Worm (Caenorhabditis elegans) whole organism, L2 larva: ENCODE data around the gene srz-101.
"Not testable (repeated sequence)": the region's sequence is repeated elsewhere in the genome, so short reads cannot be mapped to it uniquely, and the experiment has no call there.

Source experiments
- C34F6.9 ChIP-seq: fragments of 150-350 bp; optimal IDR thresholded peaks from 2 replicates; lab custom pipeline; 2014; ENCODE audit warnings: missing biosample characterization, missing genetic modification characterization
- F13H6.1 ChIP-seq: sonication (generic microtip); optimal IDR thresholded peaks from 2 replicates; lab custom pipeline; 2016; ENCODE audit warnings: missing genetic modification characterization, missing compliant biosample characterization
- R02D3.7 ChIP-seq: fragments of 150-350 bp; optimal IDR thresholded peaks from 2 replicates; lab custom pipeline; 2014; ENCODE audit warnings: missing biosample characterization, missing genetic modification characterization
- Y55F3AM.14 ChIP-seq: fragments of 200-800 bp; sonication (Bioruptor generic); optimal IDR thresholded peaks from 2 replicates; lab custom pipeline; 2018; ENCODE audit warnings: mild to moderate bottlenecking, missing genetic modification characterization, missing compliant biosample characterization
- aly-2 ChIP-seq: fragments of 150-350 bp; optimal IDR thresholded peaks from 2 replicates; lab custom pipeline; 2014; ENCODE audit warnings: missing biosample characterization, missing genetic modification characterization
- ceh-82 ChIP-seq: fragments of 150-350 bp; optimal IDR thresholded peaks from 2 replicates; lab custom pipeline; 2014; ENCODE audit warnings: missing biosample characterization, missing genetic modification characterization
- crh-2 ChIP-seq: sonication (generic microtip); optimal IDR thresholded peaks from 2 replicates; lab custom pipeline; 2017; ENCODE audit warnings: missing biosample characterization, missing genetic modification characterization
- dmd-4 ChIP-seq: sonication (generic microtip); optimal IDR thresholded peaks from 2 replicates; lab custom pipeline; 2017; ENCODE audit warnings: missing biosample characterization, missing genetic modification characterization
- elt-1 ChIP-seq: fragments of 150-350 bp; optimal IDR thresholded peaks from 2 replicates; lab custom pipeline; 2014; ENCODE audit warnings: missing biosample characterization, missing genetic modification characterization
- elt-3 ChIP-seq: sonication (generic microtip); optimal IDR thresholded peaks from 2 replicates; lab custom pipeline; 2017; ENCODE audit warnings: missing biosample characterization, missing genetic modification characterization
- fos-1 ChIP-seq: fragments of 150-350 bp; optimal IDR thresholded peaks from 2 replicates; lab custom pipeline; 2014; ENCODE audit warnings: missing biosample characterization, missing genetic modification characterization
- gmeb-1 ChIP-seq: fragments of 150-350 bp; optimal IDR thresholded peaks from 2 replicates; lab custom pipeline; 2014; ENCODE audit warnings: missing biosample characterization, missing genetic modification characterization
- lin-11 ChIP-seq: fragments of 150-350 bp; sonication (generic microtip); optimal IDR thresholded peaks from 2 replicates; lab custom pipeline; 2014; ENCODE audit warnings: missing biosample characterization, missing genetic modification characterization, inconsistent platforms, mixed read lengths
- lsy-2 ChIP-seq, 2 experiments: fragments of 150-350 bp in 1 of 2; sonication (generic microtip) in 1 of 2; optimal IDR thresholded peaks; 2 replicates each; lab custom pipeline; 2014 to 2017; ENCODE audit warnings: missing biosample characterization in 2 of 2, missing genetic modification characterization in 2 of 2
- mab-5 ChIP-seq: fragments of 150-350 bp; optimal IDR thresholded peaks from 2 replicates; lab custom pipeline; 2014; ENCODE audit warnings: missing biosample characterization, missing genetic modification characterization
- mbf-1 ChIP-seq: sonication (generic microtip); optimal IDR thresholded peaks from 2 replicates; lab custom pipeline; 2017; ENCODE audit warnings: missing biosample characterization, missing genetic modification characterization
- mdl-1 ChIP-seq, 2 experiments: fragments of 150-350 bp in 1 of 2; sonication (generic microtip) in 1 of 2; optimal IDR thresholded peaks; 2 replicates each; lab custom pipeline; 2017; ENCODE audit warnings: missing biosample characterization in 2 of 2, missing genetic modification characterization in 2 of 2
- nhr-10 ChIP-seq: sonication (generic microtip); optimal IDR thresholded peaks from 2 replicates; lab custom pipeline; 2017; ENCODE audit warnings: missing biosample characterization, missing genetic modification characterization
- nhr-11 ChIP-seq: fragments of 150-350 bp; optimal IDR thresholded peaks from 2 replicates; lab custom pipeline; 2014; ENCODE audit warnings: missing biosample characterization, missing genetic modification characterization
- nhr-21 ChIP-seq: fragments of 150-350 bp; optimal IDR thresholded peaks from 2 replicates; lab custom pipeline; 2014; ENCODE audit warnings: missing biosample characterization, missing genetic modification characterization
- nhr-23 ChIP-seq: fragments of 150-350 bp; optimal IDR thresholded peaks from 2 replicates; lab custom pipeline; 2014; ENCODE audit warnings: missing biosample characterization, missing genetic modification reagents, missing genetic modification characterization
- nhr-25 ChIP-seq: fragments of 150-350 bp; sonication (generic microtip); optimal IDR thresholded peaks from 3 replicates; lab custom pipeline; 2014; ENCODE audit warnings: missing biosample characterization, missing genetic modification characterization
- nhr-6 ChIP-seq: fragments of 150-350 bp; optimal IDR thresholded peaks from 2 replicates; lab custom pipeline; 2014; ENCODE audit warnings: missing biosample characterization, missing genetic modification characterization
- nhr-77 ChIP-seq: fragments of 150-350 bp; optimal IDR thresholded peaks from 2 replicates; lab custom pipeline; 2014; ENCODE audit warnings: missing biosample characterization, missing genetic modification characterization
- peb-1 ChIP-seq: fragments of 150-350 bp; optimal IDR thresholded peaks from 2 replicates; lab custom pipeline; 2014; ENCODE audit warnings: missing biosample characterization, missing genetic modification characterization
- skn-1 ChIP-seq: sonication (generic microtip); optimal IDR thresholded peaks from 2 replicates; lab custom pipeline; 2017; ENCODE audit warnings: missing biosample characterization, missing genetic modification characterization
- sma-3 ChIP-seq: sonication (generic microtip); optimal IDR thresholded peaks from 2 replicates; lab custom pipeline; 2016; ENCODE audit warnings: missing genetic modification reagents, missing genetic modification characterization, missing compliant biosample characterization
- sma-9 ChIP-seq, 2 experiments: fragments of 150-350 bp in 1 of 2; sonication (generic microtip) in 1 of 2; optimal IDR thresholded peaks; 2 replicates each; lab custom pipeline; 2014 to 2016; ENCODE audit warnings: missing genetic modification characterization in 2 of 2, mild to moderate bottlenecking in 1 of 2, missing biosample characterization in 1 of 2, missing compliant biosample characterization in 1 of 2, missing genetic modification reagents in 1 of 2, moderate library complexity in 1 of 2
- unc-39 ChIP-seq: fragments of 150-350 bp; optimal IDR thresholded peaks from 2 replicates; lab custom pipeline; 2014; ENCODE audit warnings: missing biosample characterization, missing genetic modification characterization
- unc-55 ChIP-seq: fragments of 150-350 bp; sonication (generic microtip); optimal IDR thresholded peaks from 3 replicates; lab custom pipeline; 2014; ENCODE audit warnings: missing biosample characterization, missing genetic modification reagents, missing genetic modification characterization
- zag-1 ChIP-seq: fragments of 150-350 bp; optimal IDR thresholded peaks from 2 replicates; lab custom pipeline; 2014; ENCODE audit warnings: missing biosample characterization, missing genetic modification characterization
- ztf-1 ChIP-seq: fragments of 200-800 bp; sonication (Bioruptor generic); conservative IDR thresholded peaks from 2 replicates; pipeline ENCODE4 v1.3.6; 2022; ENCODE audit warnings: missing genetic modification characterization, missing compliant biosample characterization
- ztf-4 ChIP-seq: fragments of 150-350 bp; optimal IDR thresholded peaks from 2 replicates; lab custom pipeline; 2014; ENCODE audit warnings: missing biosample characterization, missing genetic modification characterization

srz-101 gene

ce11 chrV:16648317-16649018, 46.2 kb upstream of the srz-101 start, which contains the start of gene W06G6.20:
W06G6.20 (minus strand) TSS chrV:16648367.
- TF ChIP-seq C34F6.9 (no peak), unc-39 (tag; lab: Kevin White, UChicago) (no peak), elt-3 (no peak), R02D3.7 (tag; lab: Kevin White, UChicago) (no peak), zag-1 (tag; lab: Kevin White, UChicago) (no peak), mdl-1 (tag; optimal IDR thresholded peaks at IDR 0.05; lab: Kevin White, UChicago) (no peak), ztf-4 (tag; lab: Kevin White, UChicago) (no peak), peb-1 (tag; lab: Kevin White, UChicago) (no peak), fos-1 (tag; lab: Kevin White, UChicago) (no peak), nhr-10 (tag; lab: Kevin White, UChicago) (no peak)

DNA sequence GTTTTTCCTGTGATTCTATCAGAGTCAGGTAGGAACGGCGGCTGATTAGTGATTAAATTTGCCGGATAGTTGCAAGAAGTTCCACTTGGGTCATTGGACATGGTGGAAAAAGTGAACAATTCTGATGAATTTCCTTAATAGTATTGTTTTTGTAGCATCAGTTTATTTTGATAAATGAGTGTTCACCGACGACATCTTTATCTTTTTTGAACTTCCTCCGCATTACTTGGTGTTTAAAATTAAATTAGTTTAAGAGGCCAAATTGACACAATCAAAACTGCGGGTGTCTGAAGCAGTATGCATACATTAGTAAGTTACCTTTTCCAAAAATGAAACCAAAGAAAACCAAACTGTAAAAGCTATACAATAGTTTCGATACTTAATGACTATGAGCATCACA, 45.4 kb upstream of the srz-101 start, which contains the start of gene W06G6.11:
W06G6.11 (minus strand) TSS at position 101 of the 400 bp plus-strand sequence.
- TF ChIP-seq mbf-1 (tag; lab: Kevin White, UChicago); gmeb-1 (tag; lab: Kevin White, UChicago); ztf-1: not testable (repeated sequence)

DNA sequence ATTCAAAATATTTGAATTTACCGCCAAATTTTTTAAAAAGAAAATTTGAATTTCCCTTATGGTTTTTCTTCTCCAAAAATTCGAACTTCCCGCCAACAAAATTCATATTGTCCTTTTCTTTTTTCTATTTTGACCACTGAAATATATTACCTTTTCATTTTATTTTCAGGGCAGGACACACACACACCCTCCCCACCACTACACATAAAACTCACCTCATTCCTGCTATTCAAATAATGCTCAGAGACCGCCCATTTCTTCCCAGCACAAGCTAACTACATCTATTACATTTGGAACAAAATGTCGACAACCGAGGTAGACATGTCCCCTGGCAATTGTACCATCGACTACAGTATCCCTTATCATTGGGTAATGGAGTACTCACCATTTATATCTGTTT, 40.4 kb upstream of the srz-101 start, which contains the start of gene W06G6.15:
W06G6.15 (plus strand) TSS at position 301 of the 400 bp plus-strand sequence.
- not testable (repeated sequence) for TF ChIP-seq nhr-23, nhr-21, peb-1 (tag; lab: Kevin White, UChicago)

DNA sequence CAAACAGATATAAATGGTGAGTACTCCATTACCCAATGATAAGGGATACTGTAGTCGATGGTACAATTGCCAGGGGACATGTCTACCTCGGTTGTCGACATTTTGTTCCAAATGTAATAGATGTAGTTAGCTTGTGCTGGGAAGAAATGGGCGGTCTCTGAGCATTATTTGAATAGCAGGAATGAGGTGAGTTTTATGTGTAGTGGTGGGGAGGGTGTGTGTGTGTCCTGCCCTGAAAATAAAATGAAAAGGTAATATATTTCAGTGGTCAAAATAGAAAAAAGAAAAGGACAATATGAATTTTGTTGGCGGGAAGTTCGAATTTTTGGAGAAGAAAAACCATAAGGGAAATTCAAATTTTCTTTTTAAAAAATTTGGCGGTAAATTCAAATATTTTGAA, 33.8 kb upstream of the srz-101 start, which contains the start of gene Y70C5B.2:
Y70C5B.2 (minus strand) TSS at position 101 of the 400 bp plus-strand sequence.
- TF ChIP-seq F13H6.1 (tag; lab: Kevin White, UChicago); dmd-4 (tag; lab: Kevin White, UChicago); lsy-2 (tag; optimal IDR thresholded peaks at IDR 0.05; lab: Kevin White, UChicago): not testable (repeated sequence)

ce11 chrV:16666647-16667046, 28.0 kb upstream of the srz-101 start, which contains the start of gene F14F8.14:
F14F8.14 (minus strand) TSS chrV:16666747.
- TF ChIP-seq nhr-21 (tag; lab: Kevin White, UChicago) (no peak), unc-39 (tag; lab: Kevin White, UChicago) (no peak), skn-1 (tag; lab: Kevin White, UChicago) (no peak), lsy-2 (tag; optimal IDR thresholded peaks at IDR 0.05; lab: Kevin White, UChicago) (no peak), nhr-11 (tag; lab: Kevin White, UChicago) (no peak), R02D3.7 (tag; lab: Kevin White, UChicago) (no peak), nhr-10 (tag; lab: Kevin White, UChicago) (no peak), nhr-77 (tag; lab: Kevin White, UChicago) (no peak), nhr-6 (tag; lab: Kevin White, UChicago) (no peak), F13H6.1 (tag; lab: Kevin White, UChicago) (no peak), nhr-25 (tag; lab: Kevin White, UChicago) (no peak)

DNA sequence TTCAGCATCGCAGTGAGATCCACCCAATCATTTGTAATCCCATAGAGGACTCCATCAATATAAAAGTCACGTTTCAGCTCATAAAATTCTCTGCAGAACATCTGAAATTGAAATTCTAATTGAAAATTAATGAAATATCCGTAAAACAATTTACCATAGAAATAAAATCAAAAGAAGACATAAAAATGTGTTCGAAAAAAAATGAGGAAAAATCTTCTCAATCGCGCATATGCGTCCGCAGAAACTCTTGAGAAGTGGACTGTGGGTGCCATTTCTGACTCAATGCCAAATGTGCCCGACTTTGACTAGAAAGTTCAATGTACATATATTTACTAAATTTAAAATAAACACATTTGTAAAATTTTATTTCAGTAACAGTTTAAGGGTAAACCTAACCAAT, 26.2 kb upstream of the srz-101 start, which contains the start of gene F14F8.9:
F14F8.9 (minus strand) TSS at position 101 of the 400 bp plus-strand sequence.
- TF ChIP-seq ztf-4 (tag; lab: Kevin White, UChicago): no peak
- TF ChIP-seq peb-1 (tag; lab: Kevin White, UChicago): no peak
- TF ChIP-seq ceh-82 (tag; lab: Kevin White, UChicago): no peak
- no peak for TF ChIP-seq Y55F3AM.14 (GFP tag; lab: Kevin White, UChicago)
- no peak for TF ChIP-seq sma-3 (GFP tag; lab: Kevin White, UChicago)
- no peak for TF ChIP-seq lin-11 (tag; lab: Kevin White, UChicago)
- TF ChIP-seq crh-2 (tag; lab: Kevin White, UChicago): no peak
- no peak for TF ChIP-seq R02D3.7 (tag; lab: Kevin White, UChicago)
- TF ChIP-seq unc-55 (GFP tag; lab: Kevin White, UChicago): no peak
- TF ChIP-seq mbf-1 (tag; lab: Kevin White, UChicago): no peak
- no peak for TF ChIP-seq nhr-23 (tag; lab: Kevin White, UChicago)
- no peak for TF ChIP-seq mab-5 (tag; lab: Kevin White, UChicago)
- no peak for TF ChIP-seq ztf-1
- no peak for TF ChIP-seq sma-9 (GFP tag; optimal IDR thresholded peaks at IDR 0.05; lab: Kevin White, UChicago)
- no peak for TF ChIP-seq sma-9 (tag; optimal IDR thresholded peaks at IDR 0.05; lab: Kevin White, UChicago)
- no peak for TF ChIP-seq F13H6.1 (tag; lab: Kevin White, UChicago)
- no peak for TF ChIP-seq elt-3
- no peak for TF ChIP-seq gmeb-1 (tag; lab: Kevin White, UChicago)
- no peak for TF ChIP-seq elt-1 (tag; lab: Kevin White, UChicago)
- TF ChIP-seq zag-1 (tag; lab: Kevin White, UChicago): no peak
- TF ChIP-seq aly-2 (tag; lab: Kevin White, UChicago): no peak
